Fruit fly (Drosophila melanogaster): Measurements from ENCODE around the gene CG17292.

The CG17292 gene

dm6 chr2L:8417562-8417961 lies 47.3 kb downstream of the CG17292 start:
- no peak for TF ChIP-seq Mio (GFP tag; optimal IDR thresholded peaks at IDR 0.05)
- TF ChIP-seq Myc (optimal IDR thresholded peaks at IDR 0.05): no peak
- peak; percentile 41 for TF ChIP-seq OdsH (GFP tag; optimal IDR thresholded peaks at IDR 0.05)
- TF ChIP-seq woc (GFP tag; optimal IDR thresholded peaks at IDR 0.05): no peak
- no peak for TF ChIP-seq Jra (GFP tag; optimal IDR thresholded peaks at IDR 0.05)
- no peak for TF ChIP-seq N (GFP tag; optimal IDR thresholded peaks at IDR 0.05)
- TF ChIP-seq ey (GFP tag; optimal IDR thresholded peaks at IDR 0.05): no peak
- no peak for TF ChIP-seq CrebA (GFP tag; optimal IDR thresholded peaks at IDR 0.05; ENCODE audit: borderline replicate concordance)
- no peak for TF ChIP-seq lola (GFP tag; optimal IDR thresholded peaks at IDR 0.05)
- TF ChIP-seq Dif (GFP tag; optimal IDR thresholded peaks at IDR 0.05; ENCODE audit: partially characterized antibody): no peak
- no peak for TF ChIP-seq dl (GFP tag; optimal IDR thresholded peaks at IDR 0.05; ENCODE audit: insufficient read depth in 1 of 2, partially characterized antibody in 2 of 2)
- no peak for TF ChIP-seq sv (GFP tag; optimal IDR thresholded peaks at IDR 0.05)
- no peak for TF ChIP-seq Dfd (GFP tag; optimal IDR thresholded peaks at IDR 0.05)
- TF ChIP-seq usp (GFP tag; optimal IDR thresholded peaks at IDR 0.05): no peak
- TF ChIP-seq fru (GFP tag; optimal IDR thresholded peaks at IDR 0.05): no peak
- peak; percentile 6 for TF ChIP-seq Hnf4 (GFP tag; optimal IDR thresholded peaks at IDR 0.05)
- TF ChIP-seq Hr83 (GFP tag; optimal IDR thresholded peaks at IDR 0.05; ENCODE audit: poor library complexity, severe bottlenecking): peak; percentile 11
- TF ChIP-seq psq (GFP tag; optimal IDR thresholded peaks at IDR 0.05): no peak
- peak; percentile 12 for TF ChIP-seq h (GFP tag; optimal IDR thresholded peaks at IDR 0.05)
- TF ChIP-seq br (GFP tag; optimal IDR thresholded peaks at IDR 0.05): no peak
- no peak for TF ChIP-seq GATAd (GFP tag; optimal IDR thresholded peaks at IDR 0.05)
- no peak for TF ChIP-seq tai (GFP tag; optimal IDR thresholded peaks at IDR 0.05)
- no peak for TF ChIP-seq Abd-B (GFP tag; optimal IDR thresholded peaks at IDR 0.05)
- TF ChIP-seq brk (GFP tag; optimal IDR thresholded peaks at IDR 0.05): no peak
- TF ChIP-seq Sp1 (GFP tag; optimal IDR thresholded peaks at IDR 0.05): peak; percentile 21
- TF ChIP-seq sage (GFP tag; optimal IDR thresholded peaks at IDR 0.05): no peak
- no peak for TF ChIP-seq jim (GFP tag; optimal IDR thresholded peaks at IDR 0.05)
- no peak for TF ChIP-seq CG9705 (GFP tag; optimal IDR thresholded peaks at IDR 0.05)
- TF ChIP-seq Hr78 (GFP tag; optimal IDR thresholded peaks at IDR 0.05): no peak
- no peak for TF ChIP-seq dmrt93B (GFP tag; optimal IDR thresholded peaks at IDR 0.05)
- peak in 1 of 2 experiments; percentile 5 for TF ChIP-seq foxo (GFP tag; optimal IDR thresholded peaks at IDR 0.05)
- TF ChIP-seq dsf (GFP tag; optimal IDR thresholded peaks at IDR 0.05; ENCODE audit: borderline replicate concordance): no peak
- peak; percentile 26 for TF ChIP-seq rgr (GFP tag; optimal IDR thresholded peaks at IDR 0.05)
- TF ChIP-seq Rel (GFP tag; optimal IDR thresholded peaks at IDR 0.05): no peak
- peak; percentile 48 for TF ChIP-seq Rel (tag; optimal IDR thresholded peaks at IDR 0.05)
- TF ChIP-seq CG32264 (GFP tag; optimal IDR thresholded peaks at IDR 0.05): no peak
- TF ChIP-seq pan (optimal IDR thresholded peaks at IDR 0.05): no peak
- TF ChIP-seq HLH106 (tag; optimal IDR thresholded peaks at IDR 0.05): peak; percentile 5
- TF ChIP-seq Vsx2 (GFP tag; optimal IDR thresholded peaks at IDR 0.05; ENCODE audit: partially characterized antibody): no peak

- TF ChIP-seq Vsx2 (GFP tag; optimal IDR thresholded peaks at IDR 0.05; ENCODE audit: partially characterized antibody) (no peak), jim (GFP tag; optimal IDR thresholded peaks at IDR 0.05) (no peak), Hr78 (GFP tag; optimal IDR thresholded peaks at IDR 0.05) (no peak), Rel (GFP tag; optimal IDR thresholded peaks at IDR 0.05) (no peak), Rel (tag; optimal IDR thresholded peaks at IDR 0.05) (no peak), OdsH (GFP tag; optimal IDR thresholded peaks at IDR 0.05) (no peak), dsf (GFP tag; optimal IDR thresholded peaks at IDR 0.05; ENCODE audit: borderline replicate concordance) (no peak), pan (optimal IDR thresholded peaks at IDR 0.05) (no peak), ey (GFP tag; optimal IDR thresholded peaks at IDR 0.05) (no peak), brk (GFP tag; optimal IDR thresholded peaks at IDR 0.05) (no peak)
Measured at dm6 chr2L:8418113-8418885, 48.0 kb downstream of the CG17292 start.
